Fruit fly (Drosophila melanogaster) whole organism, pupa: ENCODE results near the gene p24-1.

Experiments used
- CG4496 ChIP-seq: fragments of 200-800 bp; sonication (Bioruptor generic); IDR thresholded peaks from 3 replicates; pipeline ENCODE4 v1.3.6; 2022; ENCODE audit warnings: missing biosample characterization, missing genetic modification characterization
- CG8301 ChIP-seq: fragments of 200-800 bp; sonication (Bioruptor generic); optimal IDR thresholded peaks from 2 replicates; lab custom pipeline; 2018; ENCODE audit warnings: missing biosample characterization, mild to moderate bottlenecking, missing genetic modification characterization
- Pif1B ChIP-seq: fragments of 200-800 bp; sonication (Bioruptor generic); optimal IDR thresholded peaks from 3 replicates; lab custom pipeline; 2016; ENCODE audit warnings: missing biosample characterization, missing genetic modification characterization
- Snoo ChIP-seq: fragments of 200-800 bp; sonication (Bioruptor generic); optimal IDR thresholded peaks from 3 replicates; lab custom pipeline; 2017; ENCODE audit warnings: missing biosample characterization, mild to moderate bottlenecking, missing genetic modification characterization, inconsistent platforms

dm6 chrX:11875146-11875830 lies 23.0 kb upstream of the p24-1 start:
- no peak for TF ChIP-seq CG4496 (GFP tag; lab: Robert Waterston, UW)
- no peak for TF ChIP-seq Pif1B (GFP tag; lab: Kevin White, UChicago)
- TF ChIP-seq Snoo, result no peak
- no peak for TF ChIP-seq CG8301
